Worm (Caenorhabditis elegans): ENCODE results near the gene ttbk-2.2.

ce11 chrIV:5081122-5081521, 14.3 kb upstream of the ttbk-2.2 start:
- no peak for TF ChIP-seq pha-4 (tag; optimal IDR thresholded peaks at IDR 0.05)
- TF ChIP-seq snpc-4 (tag; optimal IDR thresholded peaks at IDR 0.05) = no peak
- no peak for TF ChIP-seq lsy-2 (tag; optimal IDR thresholded peaks at IDR 0.05)
- TF ChIP-seq ztf-11 (tag; optimal IDR thresholded peaks at IDR 0.05) = no peak
- TF ChIP-seq elt-3 (tag; optimal IDR thresholded peaks at IDR 0.05) = no peak
- no peak for TF ChIP-seq nhr-76 (tag; optimal IDR thresholded peaks at IDR 0.05)
- no peak for TF ChIP-seq nhr-237 (tag; optimal IDR thresholded peaks at IDR 0.05)
- TF ChIP-seq unc-62 (GFP tag; optimal IDR thresholded peaks at IDR 0.05) = no peak
- no peak for TF ChIP-seq nhr-28 (tag; optimal IDR thresholded peaks at IDR 0.05)
- TF ChIP-seq mep-1 (tag; optimal IDR thresholded peaks at IDR 0.05) = no peak
- no peak for TF ChIP-seq blmp-1 (tag; optimal IDR thresholded peaks at IDR 0.05)
- TF ChIP-seq elt-1 (tag; optimal IDR thresholded peaks at IDR 0.05; ENCODE audit: borderline replicate concordance, insufficient read depth) = no peak
